Fruit fly (Drosophila melanogaster) whole organism, embryonic: ENCODE data around the gene Cpsf73.

Experiments used
- CG10147 ChIP-seq: fragments of 200-800 bp; sonication (Bioruptor generic); optimal IDR thresholded peaks from 2 replicates; lab custom pipeline; 2019; ENCODE audit warnings: missing biosample characterization, mild to moderate bottlenecking, missing genetic modification characterization, moderate library complexity
- CG11560 ChIP-seq: fragments of 200-800 bp; sonication (Bioruptor generic); IDR thresholded peaks from 3 replicates; pipeline ENCODE4 v1.3.6; 2022; ENCODE audit warnings: missing biosample characterization, missing genetic modification characterization
- CG11696 ChIP-seq: fragments of 200-800 bp; sonication (Bioruptor generic); IDR thresholded peaks from 2 replicates; pipeline ENCODE4 v1.3.6; 2022; ENCODE audit warnings: missing biosample characterization, missing genetic modification characterization
- CG14710 ChIP-seq: fragments of 200-800 bp; sonication (Bioruptor generic); optimal IDR thresholded peaks from 3 replicates; lab custom pipeline; 2019; ENCODE audit warnings: missing biosample characterization, mild to moderate bottlenecking, missing genetic modification characterization, moderate library complexity
- CG18476 ChIP-seq: fragments of 200-800 bp; sonication (Bioruptor generic); optimal IDR thresholded peaks from 2 replicates; lab custom pipeline; 2016; ENCODE audit warnings: missing biosample characterization, mild to moderate bottlenecking, missing genetic modification characterization
- CG31441 ChIP-seq: fragments of 200-800 bp; sonication (Bioruptor generic); IDR thresholded peaks from 2 replicates; pipeline ENCODE4 v1.3.6; 2022; ENCODE audit warnings: missing biosample characterization, missing genetic modification characterization
- CG5245 ChIP-seq: fragments of 200-800 bp; sonication (Bioruptor generic); optimal IDR thresholded peaks from 3 replicates; lab custom pipeline; 2016; ENCODE audit warnings: missing biosample characterization, missing genetic modification characterization
- CG6854 ChIP-seq: fragments of 200-800 bp; sonication (Bioruptor generic); optimal IDR thresholded peaks from 3 replicates; lab custom pipeline; 2017; ENCODE audit warnings: missing biosample characterization, mild to moderate bottlenecking, missing genetic modification characterization
- CTCF ChIP-seq: fragments of 200-800 bp; sonication (Bioruptor generic); optimal IDR thresholded peaks from 2 replicates; lab custom pipeline; 2017; ENCODE audit warnings: missing biosample characterization, mild to moderate bottlenecking, missing genetic modification characterization, moderate library complexity
- NfI ChIP-seq: fragments of 200-800 bp; sonication (Bioruptor generic); optimal IDR thresholded peaks from 3 replicates; lab custom pipeline; 2018; ENCODE audit warnings: missing biosample characterization, mild to moderate bottlenecking, missing genetic modification characterization, moderate library complexity
- h ChIP-seq: fragments of >200 bp; optimal IDR thresholded peaks from 2 replicates; lab custom pipeline; 2017
- kah ChIP-seq: fragments of 200-800 bp; sonication (Bioruptor generic); optimal IDR thresholded peaks from 2 replicates; lab custom pipeline; 2018; ENCODE audit warnings: missing biosample characterization, mild to moderate bottlenecking, missing genetic modification characterization
- odd ChIP-seq: fragments of 200-800 bp; sonication (Bioruptor generic); optimal IDR thresholded peaks from 2 replicates; lab custom pipeline; 2017; ENCODE audit warnings: missing biosample characterization, mild to moderate bottlenecking, missing genetic modification characterization
- z ChIP-seq: fragments of 200-800 bp; sonication (Bioruptor generic); IDR thresholded peaks from 3 replicates; pipeline ENCODE4 v1.3.6; 2022; ENCODE audit warnings: missing biosample characterization, missing genetic modification characterization

- no peak for TF ChIP-seq z (GFP tag; lab: Robert Waterston, UW)
- TF ChIP-seq NfI (GFP tag; lab: Kevin White, UChicago): no peak
- no peak for TF ChIP-seq CG18476 (GFP tag; lab: Kevin White, UChicago)
- TF ChIP-seq CG10147 (GFP tag; lab: Kevin White, UChicago): no peak
- TF ChIP-seq CG14710 (tag; lab: Kevin White, UChicago): no peak
- TF ChIP-seq CG31441 (GFP tag; lab: Robert Waterston, UW): no peak
- no peak for TF ChIP-seq kah (GFP tag; lab: Kevin White, UChicago)
- TF ChIP-seq odd (GFP tag; lab: Kevin White, UChicago): no peak
- TF ChIP-seq CG11560 (tag; lab: Robert Waterston, UW): no peak
- TF ChIP-seq h: no peak
- no peak for TF ChIP-seq CG5245
- no peak for TF ChIP-seq CG11696 (GFP tag; lab: Robert Waterston, UW)
- TF ChIP-seq CG6854: no peak
- no peak for TF ChIP-seq CTCF (GFP tag; lab: Kevin White, UChicago)
These were observed 30.3 kb upstream of the Cpsf73 start, which contains the start of gene CG14300 for dm6 chr3R:18693611-18694010.
